Fruit fly (Drosophila melanogaster): Measurements from ENCODE around the gene RpL30.

RpL30 gene

DNA sequence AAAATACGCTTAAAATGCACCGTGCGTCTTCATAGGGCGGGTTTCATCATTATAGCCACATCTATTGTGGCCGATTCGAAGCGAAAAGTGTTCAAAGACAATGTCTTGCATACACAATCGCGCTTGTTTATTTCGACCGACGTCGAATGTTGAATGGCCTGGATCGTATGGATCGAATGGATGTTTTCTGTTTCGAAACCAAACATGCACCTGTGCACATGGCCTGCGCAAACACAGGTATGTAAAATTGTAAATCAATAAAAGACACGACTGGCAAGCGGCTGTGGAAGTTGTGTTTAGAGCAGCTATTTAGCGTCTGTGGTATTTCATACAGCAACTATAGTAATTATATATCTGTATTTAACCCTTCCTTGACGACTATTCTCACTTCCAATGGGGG is 27.6 kb downstream of the RpL30 start (continued):
- TF ChIP-seq CG2875 (GFP tag; optimal IDR thresholded peaks at IDR 0.05), result peak; percentile 3
- no peak for TF ChIP-seq Vsx1 (GFP tag; optimal IDR thresholded peaks at IDR 0.05)
- TF ChIP-seq cg (GFP tag; optimal IDR thresholded peaks at IDR 0.05), result no peak
- TF ChIP-seq fd64A (GFP tag; optimal IDR thresholded peaks at IDR 0.05), result peak; percentile 50
- TF ChIP-seq CG10462 (GFP tag; optimal IDR thresholded peaks at IDR 0.05), result no peak
- TF ChIP-seq CG17568 (GFP tag; optimal IDR thresholded peaks at IDR 0.05), result peak; percentile 14
- no peak for TF ChIP-seq sna (GFP tag; IDR thresholded peaks at IDR 0.05; ENCODE audit: partially characterized antibody)
- TF ChIP-seq MESR4 (GFP tag; optimal IDR thresholded peaks at IDR 0.05), result no peak
- TF ChIP-seq CG3407 (GFP tag; optimal IDR thresholded peaks at IDR 0.05), result no peak
- TF ChIP-seq CG18764 (GFP tag; optimal IDR thresholded peaks at IDR 0.05), result no peak
- TF ChIP-seq CG4707 (GFP tag; optimal IDR thresholded peaks at IDR 0.05), result peak; percentile 45
- no peak for TF ChIP-seq CG6791 (GFP tag; IDR thresholded peaks at IDR 0.05; ENCODE audit: partially characterized antibody)
- TF ChIP-seq CG17361 (GFP tag; IDR thresholded peaks at IDR 0.05), result no peak
- peak; percentile 42 for TF ChIP-seq Kr (GFP tag; optimal IDR thresholded peaks at IDR 0.05)
- peak; percentile 75 for TF ChIP-seq vvl (GFP tag; IDR thresholded peaks at IDR 0.05)
- TF ChIP-seq Blimp-1 (GFP tag; optimal IDR thresholded peaks at IDR 0.05), result peak; percentile 4
- peak; percentile 7; the same call in 1 of the 2 replicates for TF ChIP-seq onecut (GFP tag; IDR thresholded peaks at IDR 0.05)
- TF ChIP-seq MTF-1 (GFP tag; optimal IDR thresholded peaks at IDR 0.05; ENCODE audit: borderline replicate concordance), result peak; percentile 46
- no peak for TF ChIP-seq phol (tag; optimal IDR thresholded peaks at IDR 0.05)
- TF ChIP-seq slbo (GFP tag; IDR thresholded peaks at IDR 0.05), result no peak
- TF ChIP-seq sens (GFP tag), result peak; percentile 56
- TF ChIP-seq CG4424 (GFP tag; optimal IDR thresholded peaks at IDR 0.05), result no peak
- TF ChIP-seq tap (tag; optimal IDR thresholded peaks at IDR 0.05), result peak; percentile 5
- no peak for TF ChIP-seq Bteb2 (GFP tag; optimal IDR thresholded peaks at IDR 0.05)
- no peak for TF ChIP-seq bcd (GFP tag; optimal IDR thresholded peaks at IDR 0.05)
- TF ChIP-seq fru (optimal IDR thresholded peaks at IDR 0.05), result no peak
- no peak for TF ChIP-seq cas (GFP tag; IDR thresholded peaks at IDR 0.05)
- no peak for TF ChIP-seq wdn (GFP tag; IDR thresholded peaks at IDR 0.05)
- TF ChIP-seq B-H1 (GFP tag; IDR thresholded peaks at IDR 0.05), result no peak
- peak; percentile 4 for TF ChIP-seq salm (tag; optimal IDR thresholded peaks at IDR 0.05)
- TF ChIP-seq CG10209 (GFP tag; optimal IDR thresholded peaks at IDR 0.05), result no peak
- no peak for TF ChIP-seq CG8089 (GFP tag; optimal IDR thresholded peaks at IDR 0.05)
- peak; percentile 16 for TF ChIP-seq Sry-β (GFP tag; optimal IDR thresholded peaks at IDR 0.05)
- no peak for TF ChIP-seq Xrp1 (GFP tag; IDR thresholded peaks at IDR 0.05)
- TF ChIP-seq insv (GFP tag; optimal IDR thresholded peaks at IDR 0.05), result no peak
- TF ChIP-seq CG15601 (tag; optimal IDR thresholded peaks at IDR 0.05), result peak; percentile 33
- 0 out of 2 replicates have a peak, but pooled peaks have one; percentile 7 for TF ChIP-seq CG1024 (GFP tag; IDR thresholded peaks at IDR 0.05)
- TF ChIP-seq p53 (GFP tag; optimal IDR thresholded peaks at IDR 0.05), result no peak
- no peak for TF ChIP-seq CG17802 (tag; optimal IDR thresholded peaks at IDR 0.05)
- TF ChIP-seq lola (GFP tag; optimal IDR thresholded peaks at IDR 0.05), result no peak
- TF ChIP-seq sc (optimal IDR thresholded peaks at IDR 0.05), result no peak
- TF ChIP-seq sc (GFP tag; optimal IDR thresholded peaks at IDR 0.05), result no peak
- no peak for TF ChIP-seq toy (GFP tag; IDR thresholded peaks at IDR 0.05)
- no peak for TF ChIP-seq prd (optimal IDR thresholded peaks at IDR 0.05)
- no peak for TF ChIP-seq prd (GFP tag; IDR thresholded peaks at IDR 0.05)
- TF ChIP-seq Sox102F (GFP tag; optimal IDR thresholded peaks at IDR 0.05), result peak; percentile 0
- peak; percentile 70 for TF ChIP-seq kni (GFP tag; optimal IDR thresholded peaks at IDR 0.05)
- no peak for TF ChIP-seq CG14710 (tag; optimal IDR thresholded peaks at IDR 0.05)
- no peak for TF ChIP-seq slou (GFP tag; optimal IDR thresholded peaks at IDR 0.05)
- TF ChIP-seq Dek (tag; optimal IDR thresholded peaks at IDR 0.05), result no peak
- peak; percentile 6 for TF ChIP-seq CG17385 (GFP tag; optimal IDR thresholded peaks at IDR 0.05)

Data from whole organism, embryonic.